Fruit fly (Drosophila melanogaster) whole organism, embryonic: ENCODE results near the gene Dlip1.

Source experiments
- CG11085 ChIP-seq: fragments of 200-800 bp; sonication (Bioruptor generic); IDR thresholded peaks from 2 replicates; pipeline ENCODE4 v1.3.6; 2022; ENCODE audit warnings: missing biosample characterization, missing genetic modification characterization
- CG11398 ChIP-seq: fragments of 200-800 bp; sonication (Bioruptor generic); optimal IDR thresholded peaks from 2 replicates; lab custom pipeline; 2016; ENCODE audit warnings: missing biosample characterization, missing genetic modification characterization
- CG13424 ChIP-seq: fragments of 200-800 bp; sonication (Bioruptor generic); optimal IDR thresholded peaks from 2 replicates; lab custom pipeline; 2019; ENCODE audit warnings: missing biosample characterization, mild to moderate bottlenecking, missing genetic modification characterization, moderate library complexity
- CG14667 ChIP-seq: fragments of 200-800 bp; sonication (Bioruptor generic); IDR thresholded peaks from 2 replicates; pipeline ENCODE4 v1.3.6; 2022; ENCODE audit warnings: missing biosample characterization, missing genetic modification characterization
- CG15601 ChIP-seq: fragments of 200-800 bp; sonication (Bioruptor generic); optimal IDR thresholded peaks from 3 replicates; lab custom pipeline; 2019; ENCODE audit warnings: missing biosample characterization, mild to moderate bottlenecking, missing genetic modification characterization, moderate library complexity
- CG15696 ChIP-seq: fragments of 200-800 bp; sonication (Bioruptor generic); optimal IDR thresholded peaks from 2 replicates; lab custom pipeline; 2019; ENCODE audit warnings: missing biosample characterization, mild to moderate bottlenecking, missing genetic modification characterization, moderate library complexity
- CG17802 ChIP-seq: fragments of 200-800 bp; sonication (Bioruptor generic); optimal IDR thresholded peaks from 2 replicates; lab custom pipeline; 2018; ENCODE audit warnings: missing biosample characterization, mild to moderate bottlenecking, missing genetic modification characterization, moderate library complexity
- CG2678 ChIP-seq: fragments of 200-800 bp; sonication (Bioruptor generic); optimal IDR thresholded peaks from 3 replicates; lab custom pipeline; 2019; ENCODE audit warnings: missing biosample characterization, mild to moderate bottlenecking, missing genetic modification characterization, moderate library complexity
- CG32532 ChIP-seq: fragments of 200-800 bp; sonication (Bioruptor generic); IDR thresholded peaks from 2 replicates; pipeline ENCODE4 v1.3.6; 2022; ENCODE audit warnings: missing biosample characterization, missing genetic modification characterization
- CG33557 ChIP-seq: fragments of 200-800 bp; sonication (Bioruptor generic); optimal IDR thresholded peaks from 2 replicates; lab custom pipeline; 2019; ENCODE audit warnings: missing biosample characterization, mild to moderate bottlenecking, missing genetic modification characterization, moderate library complexity
- CG3838 ChIP-seq: fragments of 200-800 bp; sonication (Bioruptor generic); optimal IDR thresholded peaks from 3 replicates; lab custom pipeline; 2016; ENCODE audit warnings: missing biosample characterization, missing genetic modification characterization
- CG3995 ChIP-seq: fragments of 200-800 bp; sonication (Bioruptor generic); optimal IDR thresholded peaks from 3 replicates; lab custom pipeline; 2016; ENCODE audit warnings: missing biosample characterization, missing genetic modification characterization
- CG4424 ChIP-seq: fragments of 200-800 bp; sonication (Bioruptor generic); optimal IDR thresholded peaks from 3 replicates; lab custom pipeline; 2016; ENCODE audit warnings: missing biosample characterization, missing genetic modification characterization
- CG4854 ChIP-seq: fragments of 200-800 bp; sonication (Bioruptor generic); optimal IDR thresholded peaks from 2 replicates; lab custom pipeline; 2016; ENCODE audit warnings: missing biosample characterization, missing genetic modification characterization, inconsistent platforms
- CG5953 ChIP-seq: fragments of 200-800 bp; sonication (Bioruptor generic); IDR thresholded peaks from 2 replicates; pipeline ENCODE4 v1.3.6; 2022; ENCODE audit warnings: missing biosample characterization, missing genetic modification characterization
- CG6683 ChIP-seq: fragments of 200-800 bp; sonication (Bioruptor generic); optimal IDR thresholded peaks from 2 replicates; lab custom pipeline; 2017; ENCODE audit warnings: missing biosample characterization, mild to moderate bottlenecking, missing genetic modification characterization, missing genetic modification reagents
- CG6791 ChIP-seq: fragments of 200-800 bp; sonication (Bioruptor generic); IDR thresholded peaks from 3 replicates; pipeline ENCODE4 v1.3.6; 2022; ENCODE audit warnings: missing biosample characterization, missing genetic modification characterization; ENCODE audit not compliant: partially characterized antibody
- CG6854 ChIP-seq: fragments of 200-800 bp; sonication (Bioruptor generic); optimal IDR thresholded peaks from 3 replicates; lab custom pipeline; 2017; ENCODE audit warnings: missing biosample characterization, mild to moderate bottlenecking, missing genetic modification characterization
- CG8359 ChIP-seq: fragments of 200-800 bp; sonication (Bioruptor generic); optimal IDR thresholded peaks from 2 replicates; lab custom pipeline; 2017; ENCODE audit warnings: missing biosample characterization, mild to moderate bottlenecking, missing genetic modification characterization, borderline replicate concordance
- D ChIP-seq, 2 experiments: fragments of 200-800 bp in 1 of 2; fragments of >200 bp in 1 of 2; sonication (Bioruptor generic) in 1 of 2; optimal IDR thresholded peaks; 2 replicates in 1 of 2; 3 replicates in 1 of 2; lab custom pipeline; 2017; ENCODE audit warnings: mild to moderate bottlenecking in 1 of 2, missing biosample characterization in 1 of 2, missing genetic modification characterization in 1 of 2, missing genetic modification reagents in 1 of 2
- Dfd ChIP-seq, 2 experiments: fragments of >200 bp; optimal IDR thresholded peaks; 2 replicates each; lab custom pipeline; 2017; ENCODE audit warnings: missing biosample characterization in 2 of 2, missing genetic modification characterization in 2 of 2
- Doc3 ChIP-seq: fragments of 200-800 bp; sonication (Bioruptor generic); IDR thresholded peaks from 3 replicates; pipeline ENCODE4 v1.3.6; 2022; ENCODE audit warnings: missing biosample characterization, missing genetic modification characterization; ENCODE audit not compliant: partially characterized antibody
- Dp ChIP-seq: fragments of 200-800 bp; sonication (Bioruptor generic); optimal IDR thresholded peaks from 2 replicates; lab custom pipeline; 2018; ENCODE audit warnings: missing biosample characterization, mild to moderate bottlenecking, missing genetic modification characterization, moderate library complexity
- E2f1 ChIP-seq: fragments of 200-800 bp; sonication (Bioruptor generic); IDR thresholded peaks from 2 replicates; pipeline ENCODE4 v1.3.6; 2022; ENCODE audit warnings: missing biosample characterization, missing genetic modification characterization
- Ets65A ChIP-seq: fragments of 200-800 bp; sonication (Bioruptor generic); peaks from one replicate; lab custom pipeline; 2016; ENCODE audit warnings: missing biosample characterization, missing genetic modification characterization
- Gsc ChIP-seq: fragments of 200-800 bp; sonication (Bioruptor generic); IDR thresholded peaks from 2 replicates; pipeline ENCODE4 v1.3.6; 2022; ENCODE audit warnings: missing biosample characterization, missing genetic modification characterization
- HHEX ChIP-seq: fragments of 200-800 bp; sonication (Bioruptor generic); optimal IDR thresholded peaks from 3 replicates; lab custom pipeline; 2017; ENCODE audit warnings: missing biosample characterization, mild to moderate bottlenecking, missing genetic modification characterization, missing genetic modification reagents
- HLH54F ChIP-seq: fragments of 200-800 bp; sonication (Bioruptor generic); optimal IDR thresholded peaks from 3 replicates; lab custom pipeline; 2016; ENCODE audit warnings: missing biosample characterization, missing genetic modification characterization
- Lim3 ChIP-seq: fragments of 200-800 bp; sonication (Bioruptor generic); IDR thresholded peaks from 2 replicates; pipeline ENCODE4 v1.3.6; 2022; ENCODE audit warnings: missing biosample characterization, missing genetic modification characterization
- Med ChIP-seq: fragments of 200-800 bp; sonication (Bioruptor generic); peaks from one replicate; lab custom pipeline; 2016; ENCODE audit warnings: missing biosample characterization, missing genetic modification characterization, mild to moderate bottlenecking, inconsistent platforms, moderate library complexity
- Mrtf ChIP-seq: fragments of 200-800 bp; sonication (Bioruptor generic); IDR thresholded peaks from 3 replicates; pipeline ENCODE4 v1.3.6; 2022; ENCODE audit warnings: missing biosample characterization, missing genetic modification characterization
- Myb ChIP-seq: fragments of 200-800 bp; sonication (Bioruptor generic); optimal IDR thresholded peaks from 2 replicates; lab custom pipeline; 2016; ENCODE audit warnings: missing biosample characterization, missing genetic modification characterization
- Nf-YB ChIP-seq: fragments of 200-800 bp; sonication (Bioruptor generic); optimal IDR thresholded peaks from 3 replicates; lab custom pipeline; 2019; ENCODE audit warnings: missing biosample characterization, mild to moderate bottlenecking, missing genetic modification characterization, moderate library complexity
- Opbp ChIP-seq: fragments of 200-800 bp; sonication (Bioruptor generic); IDR thresholded peaks from 3 replicates; pipeline ENCODE4 v1.3.6; 2022; ENCODE audit warnings: missing biosample characterization, missing genetic modification characterization; ENCODE audit not compliant: partially characterized antibody
- Sry-β ChIP-seq: fragments of 200-800 bp; sonication (Bioruptor generic); optimal IDR thresholded peaks from 2 replicates; lab custom pipeline; 2018; ENCODE audit warnings: missing biosample characterization, mild to moderate bottlenecking, missing genetic modification characterization, moderate library complexity
- YL-1 ChIP-seq: fragments of 200-800 bp; sonication (Bioruptor generic); optimal IDR thresholded peaks from 3 replicates; lab custom pipeline; 2017; ENCODE audit warnings: missing biosample characterization, mild to moderate bottlenecking, missing genetic modification characterization
- ap ChIP-seq: fragments of 200-800 bp; sonication (Bioruptor generic); IDR thresholded peaks from 2 replicates; pipeline ENCODE4 v1.3.6; 2022; ENCODE audit warnings: missing biosample characterization, missing genetic modification characterization
- ash1 ChIP-seq: fragments of 200-800 bp; sonication (Bioruptor generic); optimal IDR thresholded peaks from 2 replicates; lab custom pipeline; 2018; ENCODE audit warnings: missing biosample characterization, mild to moderate bottlenecking, missing genetic modification characterization
- chif ChIP-seq, 2 experiments: fragments of 200-800 bp; sonication (Bioruptor generic); optimal IDR thresholded peaks; 3 replicates each; lab custom pipeline; 2016; ENCODE audit warnings: missing biosample characterization in 2 of 2, missing genetic modification characterization in 2 of 2
- croc ChIP-seq: fragments of 200-800 bp; sonication (Bioruptor generic); conservative IDR thresholded peaks from 3 replicates; pipeline ENCODE4 v1.3.6; 2022; ENCODE audit warnings: missing biosample characterization, missing genetic modification characterization
- crol ChIP-seq: fragments of 200-800 bp; sonication (Bioruptor generic); IDR thresholded peaks from 2 replicates; pipeline ENCODE4 v1.3.6; 2022; ENCODE audit warnings: missing biosample characterization, missing genetic modification characterization
- da ChIP-seq: fragments of 200-800 bp; sonication (Bioruptor generic); optimal IDR thresholded peaks from 2 replicates; lab custom pipeline; 2016; ENCODE audit warnings: missing biosample characterization, missing genetic modification characterization
- jing ChIP-seq: fragments of 200-800 bp; sonication (Bioruptor generic); optimal IDR thresholded peaks from 2 replicates; lab custom pipeline; 2018; ENCODE audit warnings: missing biosample characterization, mild to moderate bottlenecking, missing genetic modification characterization
- knrl ChIP-seq: fragments of 200-800 bp; sonication (Bioruptor generic); IDR thresholded peaks from 3 replicates; pipeline ENCODE4 v1.3.6; 2022; ENCODE audit warnings: missing biosample characterization, missing genetic modification characterization; ENCODE audit not compliant: partially characterized antibody
- lmd ChIP-seq: fragments of 200-800 bp; sonication (Bioruptor generic); IDR thresholded peaks from 2 replicates; pipeline ENCODE4 v1.3.6; 2022; ENCODE audit warnings: missing biosample characterization, missing genetic modification characterization
- luna ChIP-seq: fragments of 200-800 bp; sonication (Bioruptor generic); optimal IDR thresholded peaks from 2 replicates; lab custom pipeline; 2016; ENCODE audit warnings: missing biosample characterization, missing genetic modification characterization
- maf-S ChIP-seq: fragments of 200-800 bp; sonication (Bioruptor generic); optimal IDR thresholded peaks from 2 replicates; lab custom pipeline; 2016; ENCODE audit warnings: missing biosample characterization, missing genetic modification characterization
- slp2 ChIP-seq: fragments of 200-800 bp; sonication (Bioruptor generic); optimal IDR thresholded peaks from 2 replicates; lab custom pipeline; 2016; ENCODE audit warnings: missing biosample characterization, missing genetic modification characterization
- sug ChIP-seq: fragments of 200-800 bp; optimal IDR thresholded peaks from 2 replicates; lab custom pipeline; 2019; ENCODE audit warnings: missing biosample characterization, mild to moderate bottlenecking, missing genetic modification characterization, moderate library complexity
- wek ChIP-seq: fragments of 200-800 bp; sonication (Bioruptor generic); optimal IDR thresholded peaks from 3 replicates; lab custom pipeline; 2018; ENCODE audit warnings: missing biosample characterization, mild to moderate bottlenecking, missing genetic modification characterization, moderate library complexity

The Dlip1 gene

DNA sequence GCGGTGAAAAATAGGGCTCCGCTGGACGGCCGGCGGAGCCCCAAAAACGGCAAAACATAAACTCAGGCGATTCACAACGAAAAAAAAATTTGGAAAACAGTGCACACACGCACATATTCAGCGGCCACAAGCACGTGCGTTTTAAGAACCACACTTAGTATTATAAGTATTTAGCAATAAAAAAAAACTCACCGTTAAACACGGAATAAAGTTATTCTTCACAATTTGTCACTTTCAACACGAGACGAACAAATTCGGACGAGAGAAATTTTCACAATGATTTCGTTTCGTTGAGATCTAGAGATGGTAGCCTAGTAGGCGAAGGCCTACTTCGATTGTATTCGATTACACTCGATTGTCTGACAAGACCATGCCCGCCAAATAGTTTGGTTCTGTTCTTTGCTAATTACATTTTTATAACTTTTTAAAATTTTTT is 2.0 kb upstream of the Dlip1 start, which contains the start of gene His3.3B (continued):
- TF ChIP-seq luna (GFP tag; lab: Kevin White, UChicago): no peak
- TF ChIP-seq CG32532 (GFP tag; lab: Robert Waterston, UW): no peak; the same call in 1 of the 2 replicates
- TF ChIP-seq CG15696 (tag; lab: Kevin White, UChicago): no peak
- peak; percentile 4 for TF ChIP-seq CG3995 (GFP tag; lab: Kevin White, UChicago)
- no peak for TF ChIP-seq Mrtf
- peak; percentile 13; the same call in 1 of the 3 replicates for TF ChIP-seq knrl (GFP tag; lab: Robert Waterston, UW)
- no peak for TF ChIP-seq crol (GFP tag; lab: Robert Waterston, UW)
- TF ChIP-seq CG8359 (GFP tag; lab: Kevin White, UChicago): no peak
- no peak for TF ChIP-seq CG6683 (GFP tag; lab: Kevin White, UChicago)
- no peak for TF ChIP-seq chif (GFP tag; optimal IDR thresholded peaks at IDR 0.05; lab: Kevin White, UChicago)
- TF ChIP-seq E2f1 (GFP tag; lab: Robert Waterston, UW): no peak
- peak; percentile 11 for TF ChIP-seq CG33557 (GFP tag; lab: Kevin White, UChicago)
- TF ChIP-seq CG13424: no peak
- no peak for TF ChIP-seq HHEX (GFP tag; lab: Kevin White, UChicago)
- TF ChIP-seq Dfd (GFP tag; optimal IDR thresholded peaks at IDR 0.05; lab: Kevin White, UChicago): no peak
- peak; percentile 8 for TF ChIP-seq wek (GFP tag; lab: Kevin White, UChicago)
- TF ChIP-seq Nf-YB: no peak
- TF ChIP-seq CG5953 (GFP tag; lab: Robert Waterston, UW): no peak
- no peak for TF ChIP-seq Ets65A (GFP tag; lab: Kevin White, UChicago)
- no peak for TF ChIP-seq maf-S
- TF ChIP-seq Lim3 (GFP tag; lab: Robert Waterston, UW): no peak
- no peak for TF ChIP-seq lmd
- peak; percentile 60 for TF ChIP-seq CG6854 (GFP tag; lab: Kevin White, UChicago)
- peak; percentile 81 for TF ChIP-seq Dp (GFP tag; lab: Kevin White, UChicago)
- no peak for TF ChIP-seq Myb (GFP tag; lab: Kevin White, UChicago)
- TF ChIP-seq CG14667 (GFP tag; lab: Robert Waterston, UW): no peak
- TF ChIP-seq D (optimal IDR thresholded peaks at IDR 0.05; lab: Kevin White, UChicago): no peak
- no peak for TF ChIP-seq D (GFP tag; optimal IDR thresholded peaks at IDR 0.05; lab: Kevin White, UChicago)
- no peak for TF ChIP-seq CG11085 (GFP tag; lab: Robert Waterston, UW)
- no peak for TF ChIP-seq jing (GFP tag; lab: Kevin White, UChicago)
- no peak for TF ChIP-seq croc (GFP tag; lab: Robert Waterston, UW)
- TF ChIP-seq Sry-β (GFP tag; lab: Kevin White, UChicago): no peak
- no peak for TF ChIP-seq CG11398 (GFP tag; lab: Kevin White, UChicago)
- TF ChIP-seq CG4854 (GFP tag; lab: Kevin White, UChicago): peak; percentile 5
- TF ChIP-seq HLH54F: no peak
- TF ChIP-seq Med: peak; percentile 85
- TF ChIP-seq slp2 (GFP tag; lab: Kevin White, UChicago): no peak
- peak; percentile 38; the same call in 2 of the 3 replicates for TF ChIP-seq Opbp
- TF ChIP-seq CG6791 (GFP tag; lab: Robert Waterston, UW): 0 out of 3 replicates have a peak, but pooled peaks have one; percentile 39
- peak; percentile 5 for TF ChIP-seq CG4424 (GFP tag; lab: Kevin White, UChicago)
- TF ChIP-seq CG2678: peak; percentile 20
- peak; percentile 71 for TF ChIP-seq YL-1 (GFP tag; lab: Kevin White, UChicago)
- TF ChIP-seq da (GFP tag; lab: Kevin White, UChicago): no peak
- TF ChIP-seq Doc3 (GFP tag; lab: Robert Waterston, UW): no peak; the same call in 2 of the 3 replicates
- TF ChIP-seq sug: no peak
- no peak for TF ChIP-seq Gsc
- TF ChIP-seq CG3838: no peak
- no peak for TF ChIP-seq CG17802 (tag; lab: Kevin White, UChicago)
- peak; percentile 2 for TF ChIP-seq CG15601 (tag; lab: Kevin White, UChicago)
- TF ChIP-seq ash1 (GFP tag; lab: Kevin White, UChicago): no peak
- TF ChIP-seq ap (GFP tag; lab: Robert Waterston, UW): no peak
